Worm (Caenorhabditis elegans): ENCODE measurements around the gene svh-11.

- no peak for TF ChIP-seq him-1 (tag; optimal IDR thresholded peaks at IDR 0.05)
- TF ChIP-seq dao-5 (tag; optimal IDR thresholded peaks at IDR 0.05) = no peak
- no peak for TF ChIP-seq W03F9.2 (tag; optimal IDR thresholded peaks at IDR 0.05)
These were observed 21.4 kb upstream of the svh-11 start for ce11 chrV:2185486-2185885.
